Worm (Caenorhabditis elegans) whole organism, young adult: ENCODE measurements around the gene rnf-113.
A peak's percentile ranks its signal among the peaks of the same experiment; 100 is the strongest.

Experiments
- B0336.3 ChIP-seq: fragments of 200-800 bp; sonication (Bioruptor generic); IDR thresholded peaks from 2 replicates; pipeline ENCODE4 v1.3.6; 2022; ENCODE audit warnings: missing genetic modification characterization, missing compliant biosample characterization
- F10E7.11 ChIP-seq: sonication (generic microtip); optimal IDR thresholded peaks from 2 replicates; lab custom pipeline; 2017; ENCODE audit warnings: mild to moderate bottlenecking, missing genetic modification characterization, moderate library complexity, missing compliant biosample characterization
- F33H1.4 ChIP-seq: fragments of 200-800 bp; sonication (Bioruptor generic); IDR thresholded peaks from 2 replicates; pipeline ENCODE4 v1.3.6; 2022; ENCODE audit warnings: missing genetic modification reagents, missing genetic modification characterization, missing compliant biosample characterization
- F37B4.10 ChIP-seq: fragments of 200-800 bp; sonication (Bioruptor generic); IDR thresholded peaks from 2 replicates; pipeline ENCODE4 v1.3.6; 2022; ENCODE audit warnings: missing genetic modification characterization, missing compliant biosample characterization
- F39B2.1 ChIP-seq: fragments of 200-800 bp; sonication (Bioruptor generic); IDR thresholded peaks from 2 replicates; pipeline ENCODE4 v1.3.6; 2022; ENCODE audit warnings: missing genetic modification reagents, missing genetic modification characterization, missing compliant biosample characterization
- F49E8.2 ChIP-seq: sonication (generic microtip); optimal IDR thresholded peaks from 3 replicates; lab custom pipeline; 2017; ENCODE audit warnings: missing genetic modification characterization, mild to moderate bottlenecking, missing compliant biosample characterization, antibody characterized with exemption, moderate library complexity; ENCODE audit not compliant: insufficient read depth
- K12H6.12 ChIP-seq: fragments of 200-800 bp; sonication (Bioruptor generic); optimal IDR thresholded peaks from 2 replicates; lab custom pipeline; 2018; ENCODE audit warnings: mild to moderate bottlenecking, missing genetic modification characterization, missing compliant biosample characterization
- T07F8.4 ChIP-seq: sonication (generic microtip); optimal IDR thresholded peaks from 2 replicates; lab custom pipeline; 2016; ENCODE audit warnings: mild to moderate bottlenecking, missing genetic modification characterization, moderate library complexity, missing compliant biosample characterization
- T26A5.8 ChIP-seq: sonication (generic microtip); optimal IDR thresholded peaks from 2 replicates; lab custom pipeline; 2016; ENCODE audit warnings: missing genetic modification characterization, missing compliant biosample characterization
- Y53G8AR.9 ChIP-seq: fragments of 200-800 bp; sonication (Bioruptor generic); conservative IDR thresholded peaks from 2 replicates; pipeline ENCODE4 v1.3.6; 2022; ENCODE audit warnings: missing genetic modification reagents, missing genetic modification characterization, missing compliant biosample characterization
- ZK185.1 ChIP-seq: sonication (generic microtip); optimal IDR thresholded peaks from 2 replicates; lab custom pipeline; 2016; ENCODE audit warnings: mild to moderate bottlenecking, missing genetic modification characterization, missing compliant biosample characterization; ENCODE audit not compliant: poor library complexity, severe bottlenecking
- akir-1 ChIP-seq: fragments of 200-800 bp; sonication (Bioruptor generic); optimal IDR thresholded peaks from 2 replicates; lab custom pipeline; 2018; ENCODE audit warnings: mild to moderate bottlenecking, missing genetic modification characterization, moderate library complexity, missing compliant biosample characterization
- atf-7 ChIP-seq: sonication (generic microtip); optimal IDR thresholded peaks from 2 replicates; lab custom pipeline; 2017; ENCODE audit warnings: mild to moderate bottlenecking, missing genetic modification characterization, missing compliant biosample characterization
- attf-3 ChIP-seq: fragments of 200-800 bp; sonication (Bioruptor generic); conservative IDR thresholded peaks from 2 replicates; pipeline ENCODE4 v1.3.6; 2022; ENCODE audit warnings: missing genetic modification reagents, missing genetic modification characterization, missing compliant biosample characterization
- attf-5 ChIP-seq: fragments of 200-800 bp; sonication (Bioruptor generic); optimal IDR thresholded peaks from 2 replicates; lab custom pipeline; 2018; ENCODE audit warnings: mild to moderate bottlenecking, missing genetic modification characterization, missing compliant biosample characterization
- ceh-58 ChIP-seq: fragments of 200-800 bp; sonication (Bioruptor generic); IDR thresholded peaks from 2 replicates; pipeline ENCODE4 v1.3.6; 2022; ENCODE audit warnings: missing genetic modification characterization, missing compliant biosample characterization
- chd-7 ChIP-seq: sonication (generic microtip); optimal IDR thresholded peaks from 2 replicates; lab custom pipeline; 2016; ENCODE audit warnings: mild to moderate bottlenecking, missing genetic modification characterization, moderate library complexity, missing compliant biosample characterization
- egrh-3 ChIP-seq: fragments of 200-800 bp; sonication (Bioruptor generic); IDR thresholded peaks from 2 replicates; pipeline ENCODE4 v1.3.6; 2022; ENCODE audit warnings: missing genetic modification reagents, missing genetic modification characterization, missing compliant biosample characterization
- ekl-4 ChIP-seq: fragments of 200-800 bp; sonication (Bioruptor generic); IDR thresholded peaks from 2 replicates; pipeline ENCODE4 v1.3.6; 2022; ENCODE audit warnings: missing genetic modification reagents, missing genetic modification characterization, missing compliant biosample characterization
- gei-17 ChIP-seq: fragments of 200-800 bp; sonication (Bioruptor generic); optimal IDR thresholded peaks from 2 replicates; lab custom pipeline; 2018; ENCODE audit warnings: mild to moderate bottlenecking, missing genetic modification characterization, missing compliant biosample characterization
- hsf-1 ChIP-seq: fragments of 200-800 bp; sonication (Bioruptor generic); IDR thresholded peaks from 2 replicates; pipeline ENCODE4 v1.3.6; 2022; ENCODE audit warnings: missing genetic modification reagents, missing genetic modification characterization, missing compliant biosample characterization
- lin-40 ChIP-seq: sonication (generic microtip); optimal IDR thresholded peaks from 2 replicates; lab custom pipeline; 2016; ENCODE audit warnings: missing genetic modification characterization, mild to moderate bottlenecking, missing compliant biosample characterization, missing genotype, missing genetic modification reagents
- lsy-27 ChIP-seq: sonication (generic microtip); optimal IDR thresholded peaks from 2 replicates; lab custom pipeline; 2017; ENCODE audit warnings: missing genetic modification characterization, mild to moderate bottlenecking, missing compliant biosample characterization, antibody characterized with exemption, missing genotype, borderline replicate concordance; ENCODE audit not compliant: insufficient read depth
- madf-10 ChIP-seq: sonication (generic microtip); optimal IDR thresholded peaks from 2 replicates; lab custom pipeline; 2016; ENCODE audit warnings: mild to moderate bottlenecking, missing genetic modification characterization, missing compliant biosample characterization
- nfyb-1 ChIP-seq: fragments of 200-800 bp; sonication (Bioruptor generic); IDR thresholded peaks from 2 replicates; pipeline ENCODE4 v1.3.6; 2022; ENCODE audit warnings: missing genetic modification reagents, missing genetic modification characterization, missing compliant biosample characterization
- rcor-1 ChIP-seq: fragments of 200-800 bp; sonication (Bioruptor generic); IDR thresholded peaks from 2 replicates; pipeline ENCODE4 v1.3.6; 2022; ENCODE audit warnings: missing genetic modification reagents, missing genetic modification characterization, missing compliant biosample characterization
- rec-8 ChIP-seq, 2 experiments: sonication (generic microtip); optimal IDR thresholded peaks; 2 replicates each; lab custom pipeline; 2016; ENCODE audit warnings: mild to moderate bottlenecking in 2 of 2, missing genetic modification characterization in 2 of 2, missing genetic modification reagents in 2 of 2, missing genotype in 2 of 2, missing biosample characterization in 1 of 2, missing compliant biosample characterization in 1 of 2, moderate library complexity in 1 of 2
- sdz-38 ChIP-seq: sonication (generic microtip); optimal IDR thresholded peaks from 2 replicates; lab custom pipeline; 2016; ENCODE audit warnings: missing genotype, missing genetic modification characterization, missing compliant biosample characterization
- snpc-1.1 ChIP-seq: sonication (generic microtip); optimal IDR thresholded peaks from 2 replicates; lab custom pipeline; 2017; ENCODE audit warnings: missing genetic modification characterization, mild to moderate bottlenecking, missing compliant biosample characterization, antibody characterized with exemption, moderate library complexity, missing genotype, missing genetic modification reagents; ENCODE audit not compliant: insufficient read depth
- somi-1 ChIP-seq: fragments of 200-800 bp; sonication (Bioruptor generic); optimal IDR thresholded peaks from 2 replicates; lab custom pipeline; 2018; ENCODE audit warnings: mild to moderate bottlenecking, missing genetic modification characterization, missing compliant biosample characterization
- sptf-2 ChIP-seq: fragments of 200-800 bp; sonication (Bioruptor generic); optimal IDR thresholded peaks from 2 replicates; lab custom pipeline; 2018; ENCODE audit warnings: mild to moderate bottlenecking, missing genetic modification characterization, missing compliant biosample characterization
- tbp1 ChIP-seq: fragments of 200-800 bp; sonication (Bioruptor generic); optimal IDR thresholded peaks from 2 replicates; lab custom pipeline; 2018; ENCODE audit warnings: mild to moderate bottlenecking, missing genetic modification characterization, missing compliant biosample characterization
- tbx-9 ChIP-seq: sonication (generic microtip); optimal IDR thresholded peaks from 2 replicates; lab custom pipeline; 2016; ENCODE audit warnings: borderline replicate concordance, missing genetic modification characterization, inconsistent platforms, missing compliant biosample characterization
- xnd-1 ChIP-seq: sonication (generic microtip); optimal IDR thresholded peaks from 2 replicates; lab custom pipeline; 2016; ENCODE audit warnings: missing genotype, missing genetic modification reagents, missing genetic modification characterization, missing compliant biosample characterization
- zfh-2 ChIP-seq: fragments of 200-800 bp; sonication (Bioruptor generic); conservative IDR thresholded peaks from 2 replicates; pipeline ENCODE4 v1.3.6; 2022; ENCODE audit warnings: missing genetic modification reagents, missing genetic modification characterization, missing compliant biosample characterization
- ztf-18 ChIP-seq: sonication (generic microtip); optimal IDR thresholded peaks from 2 replicates; lab custom pipeline; 2016; ENCODE audit warnings: missing genotype, mild to moderate bottlenecking, missing genetic modification characterization, missing compliant biosample characterization
- ztf-22 ChIP-seq: fragments of 200-800 bp; sonication (Bioruptor generic); optimal IDR thresholded peaks from 2 replicates; lab custom pipeline; 2018; ENCODE audit warnings: mild to moderate bottlenecking, missing genetic modification characterization, moderate library complexity, missing compliant biosample characterization
- ztf-26 ChIP-seq: sonication (generic microtip); optimal IDR thresholded peaks from 2 replicates; lab custom pipeline; 2017; ENCODE audit warnings: missing genetic modification characterization, missing compliant biosample characterization
- ztf-3 ChIP-seq: fragments of 200-800 bp; sonication (Bioruptor generic); optimal IDR thresholded peaks from 2 replicates; lab custom pipeline; 2018; ENCODE audit warnings: mild to moderate bottlenecking, missing genetic modification characterization, missing compliant biosample characterization
- ztf-6 ChIP-seq: fragments of 200-800 bp; sonication (Bioruptor generic); IDR thresholded peaks from 2 replicates; pipeline ENCODE4 v1.3.6; 2022; ENCODE audit warnings: missing genetic modification reagents, missing genetic modification characterization, missing compliant biosample characterization

The rnf-113 gene

ce11 chrIII:10742382-10742860 is 15.0 kb downstream of the rnf-113 start, which contains the start of the genes tbb-1 and rib-2 (continued):
- no peak for TF ChIP-seq F10E7.11 (tag; lab: Kevin White, UChicago)
- TF ChIP-seq ztf-26 (tag; lab: Kevin White, UChicago), result peak; percentile 54
- peak; percentile 95 for TF ChIP-seq F49E8.2 (tag; lab: Kevin White, UChicago)
- no peak for TF ChIP-seq somi-1 (GFP tag; lab: Kevin White, UChicago)
- TF ChIP-seq xnd-1 (tag; lab: Kevin White, UChicago), result peak; percentile 99
- peak; percentile 77 for TF ChIP-seq snpc-1.1
- TF ChIP-seq tbx-9, result no peak
- TF ChIP-seq sdz-38 (tag; lab: Kevin White, UChicago), result no peak
- TF ChIP-seq egrh-3 (GFP tag; lab: Robert Waterston, UW), result peak; percentile 46; the same call in 1 of the 2 replicates
- peak; percentile 59 for TF ChIP-seq attf-3 (GFP tag; lab: Robert Waterston, UW)
- TF ChIP-seq ztf-18 (tag; lab: Kevin White, UChicago), result peak; percentile 86
- TF ChIP-seq ekl-4, result peak; percentile 96
- TF ChIP-seq rcor-1 (GFP tag; lab: Robert Waterston, UW), result peak; percentile 94
- peak; percentile 38 for TF ChIP-seq K12H6.12 (tag; lab: Kevin White, UChicago)
- peak; percentile 91 for TF ChIP-seq nfyb-1 (GFP tag; lab: Robert Waterston, UW)
- TF ChIP-seq ztf-6 (GFP tag; lab: Robert Waterston, UW), result peak; percentile 68; the same call in 1 of the 2 replicates
- TF ChIP-seq rec-8 (tag; optimal IDR thresholded peaks at IDR 0.05; lab: Kevin White, UChicago), result no peak
- peak; percentile 29 for TF ChIP-seq atf-7 (tag; lab: Kevin White, UChicago)
- peak; percentile 98 for TF ChIP-seq Y53G8AR.9 (GFP tag; lab: Robert Waterston, UW)
- no peak for TF ChIP-seq F39B2.1 (GFP tag; lab: Robert Waterston, UW)
- peak; percentile 44; the same call in 1 of the 2 replicates for TF ChIP-seq zfh-2
- peak; percentile 68 for TF ChIP-seq lin-40 (tag; lab: Kevin White, UChicago)
- TF ChIP-seq ZK185.1 (tag; lab: Kevin White, UChicago), result no peak
- peak; percentile 69 for TF ChIP-seq ztf-22 (GFP tag; lab: Kevin White, UChicago)
- peak; percentile 99 for TF ChIP-seq attf-5 (GFP tag; lab: Kevin White, UChicago)
- TF ChIP-seq T26A5.8 (tag; lab: Kevin White, UChicago), result no peak
- TF ChIP-seq sptf-2 (GFP tag; lab: Kevin White, UChicago), result peak; percentile 3
- 0 out of 2 replicates have a peak, but pooled peaks have one; percentile 77 for TF ChIP-seq F37B4.10 (GFP tag; lab: Robert Waterston, UW)
- peak; percentile 98 for TF ChIP-seq B0336.3
- no peak for TF ChIP-seq T07F8.4 (tag; lab: Kevin White, UChicago)
- TF ChIP-seq ztf-3 (GFP tag; lab: Kevin White, UChicago), result no peak
- TF ChIP-seq ceh-58 (GFP tag; lab: Robert Waterston, UW), result no peak
- no peak for TF ChIP-seq gei-17 (GFP tag; lab: Kevin White, UChicago)
- TF ChIP-seq lsy-27, result no peak
- TF ChIP-seq tbp1 (GFP tag; lab: Kevin White, UChicago), result peak; percentile 76
- peak; percentile 78 for TF ChIP-seq madf-10
- no peak for TF ChIP-seq akir-1 (GFP tag; lab: Kevin White, UChicago)
- TF ChIP-seq chd-7, result peak; percentile 1
- TF ChIP-seq F33H1.4 (GFP tag; lab: Robert Waterston, UW), result peak; percentile 91
- peak; percentile 95 for TF ChIP-seq hsf-1
